Worm (Caenorhabditis elegans): ENCODE measurements around the gene tag-307.

- TF ChIP-seq ceh-13 (GFP tag; optimal IDR thresholded peaks at IDR 0.05): no peak
- TF ChIP-seq ets-7 (tag; optimal IDR thresholded peaks at IDR 0.05): no peak
- TF ChIP-seq aly-1 (tag; optimal IDR thresholded peaks at IDR 0.05): no peak
- TF ChIP-seq ama-1 (optimal IDR thresholded peaks at IDR 0.05): no peak
- TF ChIP-seq ceh-36 (tag; optimal IDR thresholded peaks at IDR 0.05): no peak
- no peak for TF ChIP-seq sea-1 (GFP tag; conservative IDR thresholded peaks at IDR 0.05)
- no peak for TF ChIP-seq pes-1 (GFP tag; IDR thresholded peaks at IDR 0.05)
- TF ChIP-seq tra-4 (tag; optimal IDR thresholded peaks at IDR 0.05): no peak
- no peak for TF ChIP-seq flt-1 (GFP tag; IDR thresholded peaks at IDR 0.05)
Observed at ce11 chrIII:7859313-7859712, 2.3 kb upstream of the tag-307 start, which contains the start of gene tomm-7.
